Fruit fly (Drosophila melanogaster) whole organism, prepupa: ENCODE data around the gene CG2767.
A peak's percentile ranks its signal among the peaks of the same experiment; 100 is the strongest.

Experiments used
- CG11762 ChIP-seq: fragments of 200-800 bp; sonication (Bioruptor generic); optimal IDR thresholded peaks from 3 replicates; lab custom pipeline; 2016; ENCODE audit warnings: missing biosample characterization, missing genetic modification characterization; ENCODE audit not compliant: insufficient read depth
- CG11902 ChIP-seq: fragments of 200-800 bp; sonication (Bioruptor generic); optimal IDR thresholded peaks from 3 replicates; lab custom pipeline; 2016; ENCODE audit warnings: missing biosample characterization, missing genetic modification characterization
- CG16779 ChIP-seq: fragments of 200-800 bp; sonication (Bioruptor generic); optimal IDR thresholded peaks from 3 replicates; lab custom pipeline; 2017; ENCODE audit warnings: missing biosample characterization, mild to moderate bottlenecking, missing genetic modification characterization
- CG34406 ChIP-seq: fragments of 200-800 bp; sonication (Bioruptor generic); optimal IDR thresholded peaks from 3 replicates; lab custom pipeline; 2016; ENCODE audit warnings: missing biosample characterization, missing genetic modification characterization
- CG3919 ChIP-seq: fragments of 200-800 bp; sonication (Bioruptor generic); optimal IDR thresholded peaks from 3 replicates; lab custom pipeline; 2016; ENCODE audit warnings: missing biosample characterization, missing genetic modification characterization
- Eip78C ChIP-seq: fragments of 200-800 bp; sonication (Bioruptor generic); peaks from one replicate; lab custom pipeline; 2016; ENCODE audit warnings: missing biosample characterization, missing genetic modification characterization
- Gug ChIP-seq: fragments of 200-800 bp; sonication (Bioruptor generic); IDR thresholded peaks from 2 replicates; pipeline ENCODE4 v1.3.6; 2022; ENCODE audit warnings: missing biosample characterization, missing genetic modification characterization
- Hr4 ChIP-seq: fragments of 200-800 bp; sonication (Bioruptor generic); optimal IDR thresholded peaks from 3 replicates; lab custom pipeline; 2016; ENCODE audit warnings: missing biosample characterization, missing genetic modification characterization
- OdsH ChIP-seq: fragments of 200-800 bp; sonication (Bioruptor generic); optimal IDR thresholded peaks from 3 replicates; lab custom pipeline; 2016; ENCODE audit warnings: missing biosample characterization, missing genetic modification characterization
- Sox102F ChIP-seq: fragments of 200-800 bp; sonication (Bioruptor generic); optimal IDR thresholded peaks from 2 replicates; lab custom pipeline; 2016; ENCODE audit warnings: missing biosample characterization, mild to moderate bottlenecking, missing genetic modification characterization
- svp ChIP-seq: fragments of 200-800 bp; sonication (Bioruptor generic); peaks from one replicate; lab custom pipeline; 2016; ENCODE audit warnings: missing biosample characterization, missing genetic modification characterization
- topi ChIP-seq: fragments of 200-800 bp; sonication (Bioruptor generic); optimal IDR thresholded peaks from 3 replicates; lab custom pipeline; 2016; ENCODE audit warnings: missing biosample characterization, missing genetic modification characterization

DNA sequence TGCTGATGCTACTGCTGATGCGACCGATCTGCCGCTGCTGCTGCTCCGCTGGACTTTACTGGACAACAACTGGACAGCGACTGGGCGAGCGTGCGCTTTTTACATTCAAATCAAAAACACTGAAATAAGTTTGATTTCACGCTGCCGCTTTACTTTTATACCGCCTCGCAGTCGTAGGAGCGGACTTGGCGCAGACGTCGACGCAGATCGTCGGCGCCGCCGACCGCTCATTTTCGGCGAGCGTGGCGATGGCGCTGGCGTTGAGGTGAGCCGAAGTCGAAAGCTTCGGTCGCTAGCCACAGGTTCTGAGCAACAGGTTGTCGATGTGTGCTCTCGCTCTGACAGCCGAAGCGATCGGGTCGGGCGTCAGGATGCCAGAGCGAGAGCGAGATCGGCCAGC lies 12.2 kb downstream of the CG2767 start, which contains the start of gene Elovl7:
- TF ChIP-seq Sox102F (GFP tag; lab: Kevin White, UChicago), result no peak
- TF ChIP-seq CG3919 (GFP tag; lab: Kevin White, UChicago), result no peak
- TF ChIP-seq Hr4 (GFP tag; lab: Kevin White, UChicago), result no peak
- no peak for TF ChIP-seq CG11902 (GFP tag; lab: Kevin White, UChicago)
- no peak for TF ChIP-seq svp
- TF ChIP-seq CG34406 (GFP tag; lab: Kevin White, UChicago), result no peak
- TF ChIP-seq Eip78C, result peak; percentile 28
- no peak for TF ChIP-seq Gug
- no peak for TF ChIP-seq topi (GFP tag; lab: Kevin White, UChicago)
- no peak for TF ChIP-seq OdsH (GFP tag; lab: Kevin White, UChicago)
- TF ChIP-seq CG16779 (tag; lab: Kevin White, UChicago), result no peak
- TF ChIP-seq CG11762 (GFP tag; lab: Kevin White, UChicago), result no peak
